Fruit fly (Drosophila melanogaster) whole organism, embryonic: ENCODE measurements around the gene Sr-CI.

Source experiments
- Antp ChIP-seq: fragments of 200-800 bp; sonication (Bioruptor generic); optimal IDR thresholded peaks from 3 replicates; lab custom pipeline; 2016; ENCODE audit warnings: missing biosample characterization, missing genetic modification characterization
- Atf-2 ChIP-seq: fragments of 200-800 bp; sonication (Bioruptor generic); optimal IDR thresholded peaks from 2 replicates; lab custom pipeline; 2016; ENCODE audit warnings: missing biosample characterization, missing genetic modification characterization
- CG10209 ChIP-seq: fragments of 200-800 bp; sonication (Bioruptor generic); optimal IDR thresholded peaks from 3 replicates; lab custom pipeline; 2017; ENCODE audit warnings: missing biosample characterization, mild to moderate bottlenecking, missing genetic modification characterization, missing genetic modification reagents
- CG10366 ChIP-seq: fragments of 200-800 bp; sonication (Bioruptor generic); IDR thresholded peaks from 2 replicates; pipeline ENCODE4 v1.3.6; 2022; ENCODE audit warnings: missing biosample characterization, missing genetic modification characterization
- CG11247 ChIP-seq: fragments of 200-800 bp; sonication (Bioruptor generic); IDR thresholded peaks from 2 replicates; pipeline ENCODE4 v1.3.6; 2022; ENCODE audit warnings: missing biosample characterization, missing genetic modification characterization
- CG12155 ChIP-seq: fragments of 200-800 bp; sonication (Bioruptor generic); optimal IDR thresholded peaks from 3 replicates; lab custom pipeline; 2016; ENCODE audit warnings: missing biosample characterization, missing genetic modification characterization
- CG13424 ChIP-seq: fragments of 200-800 bp; sonication (Bioruptor generic); optimal IDR thresholded peaks from 2 replicates; lab custom pipeline; 2019; ENCODE audit warnings: missing biosample characterization, mild to moderate bottlenecking, missing genetic modification characterization, moderate library complexity
- CG14050 ChIP-seq: fragments of 200-800 bp; sonication (Bioruptor generic); IDR thresholded peaks from 3 replicates; pipeline ENCODE4 v1.3.6; 2022; ENCODE audit warnings: missing biosample characterization, missing genetic modification characterization
- CG14667 ChIP-seq: fragments of 200-800 bp; sonication (Bioruptor generic); IDR thresholded peaks from 2 replicates; pipeline ENCODE4 v1.3.6; 2022; ENCODE audit warnings: missing biosample characterization, missing genetic modification characterization
- CG17802 ChIP-seq: fragments of 200-800 bp; sonication (Bioruptor generic); optimal IDR thresholded peaks from 2 replicates; lab custom pipeline; 2018; ENCODE audit warnings: missing biosample characterization, mild to moderate bottlenecking, missing genetic modification characterization, moderate library complexity
- CG18011 ChIP-seq: fragments of 200-800 bp; sonication (Bioruptor generic); optimal IDR thresholded peaks from 2 replicates; lab custom pipeline; 2017; ENCODE audit warnings: missing biosample characterization, missing genetic modification characterization, mild to moderate bottlenecking, moderate library complexity, missing genotype
- CG18476 ChIP-seq: fragments of 200-800 bp; sonication (Bioruptor generic); optimal IDR thresholded peaks from 2 replicates; lab custom pipeline; 2016; ENCODE audit warnings: missing biosample characterization, mild to moderate bottlenecking, missing genetic modification characterization
- CG2875 ChIP-seq: fragments of 200-800 bp; sonication (Bioruptor generic); optimal IDR thresholded peaks from 2 replicates; lab custom pipeline; 2017; ENCODE audit warnings: missing biosample characterization, mild to moderate bottlenecking, missing genetic modification characterization, missing genetic modification reagents
- CG2889 ChIP-seq: fragments of 200-800 bp; sonication (Bioruptor generic); IDR thresholded peaks from 3 replicates; pipeline ENCODE4 v1.3.6; 2022; ENCODE audit warnings: missing biosample characterization, missing genetic modification characterization
- CG30431 ChIP-seq: fragments of 200-800 bp; sonication (Bioruptor generic); optimal IDR thresholded peaks from 2 replicates; lab custom pipeline; 2017; ENCODE audit warnings: missing biosample characterization, missing genetic modification characterization
- CG31224 ChIP-seq: fragments of 200-800 bp; sonication (Bioruptor generic); IDR thresholded peaks from 2 replicates; pipeline ENCODE4 v1.3.6; 2022; ENCODE audit warnings: missing biosample characterization, missing genetic modification characterization
- CG3847 ChIP-seq: fragments of 200-800 bp; sonication (Bioruptor generic); IDR thresholded peaks from 2 replicates; pipeline ENCODE4 v1.3.6; 2022; ENCODE audit warnings: missing biosample characterization, missing genetic modification characterization
- CG8388 ChIP-seq: fragments of 200-800 bp; sonication (Bioruptor generic); optimal IDR thresholded peaks from 2 replicates; lab custom pipeline; 2019; ENCODE audit warnings: missing biosample characterization, mild to moderate bottlenecking, missing genetic modification characterization, moderate library complexity
- CG8944 ChIP-seq: fragments of 200-800 bp; sonication (Bioruptor generic); optimal IDR thresholded peaks from 3 replicates; lab custom pipeline; 2016; ENCODE audit warnings: missing biosample characterization, missing genetic modification characterization
- CG9817 ChIP-seq: fragments of 200-800 bp; sonication (Bioruptor generic); optimal IDR thresholded peaks from 2 replicates; lab custom pipeline; 2018; ENCODE audit warnings: missing biosample characterization, mild to moderate bottlenecking, missing genetic modification characterization, moderate library complexity
- Dbx ChIP-seq: fragments of 200-800 bp; sonication (Bioruptor generic); IDR thresholded peaks from 3 replicates; pipeline ENCODE4 v1.3.6; 2022; ENCODE audit warnings: missing biosample characterization, missing genetic modification characterization
- Fer2 ChIP-seq: fragments of 200-800 bp; sonication (Bioruptor generic); optimal IDR thresholded peaks from 2 replicates; lab custom pipeline; 2018; ENCODE audit warnings: missing biosample characterization, mild to moderate bottlenecking, missing genetic modification characterization, moderate library complexity
- Fer3 ChIP-seq: fragments of 200-800 bp; sonication (Bioruptor generic); optimal IDR thresholded peaks from 2 replicates; lab custom pipeline; 2018; ENCODE audit warnings: missing biosample characterization, mild to moderate bottlenecking, missing genetic modification characterization, moderate library complexity
- HLH54F ChIP-seq: fragments of 200-800 bp; sonication (Bioruptor generic); optimal IDR thresholded peaks from 3 replicates; lab custom pipeline; 2016; ENCODE audit warnings: missing biosample characterization, missing genetic modification characterization
- HLHmδ ChIP-seq: fragments of 200-800 bp; sonication (Bioruptor generic); optimal IDR thresholded peaks from 2 replicates; lab custom pipeline; 2018; ENCODE audit warnings: missing biosample characterization, mild to moderate bottlenecking, missing genetic modification characterization, moderate library complexity
- Hey ChIP-seq: fragments of 200-800 bp; sonication (Bioruptor generic); optimal IDR thresholded peaks from 3 replicates; lab custom pipeline; 2018; ENCODE audit warnings: missing biosample characterization, mild to moderate bottlenecking, missing genetic modification characterization
- HmgD ChIP-seq: fragments of 200-800 bp; sonication (Bioruptor generic); optimal IDR thresholded peaks from 3 replicates; lab custom pipeline; 2016; ENCODE audit warnings: missing biosample characterization, missing genetic modification characterization
- MTF-1 ChIP-seq: fragments of 200-800 bp; sonication (Bioruptor generic); optimal IDR thresholded peaks from 2 replicates; lab custom pipeline; 2018; ENCODE audit warnings: missing biosample characterization, mild to moderate bottlenecking, missing genetic modification characterization, borderline replicate concordance
- Mrtf ChIP-seq: fragments of 200-800 bp; sonication (Bioruptor generic); IDR thresholded peaks from 3 replicates; pipeline ENCODE4 v1.3.6; 2022; ENCODE audit warnings: missing biosample characterization, missing genetic modification characterization
- Ravus ChIP-seq: fragments of 200-800 bp; sonication (Bioruptor generic); IDR thresholded peaks from 2 replicates; pipeline ENCODE4 v1.3.6; 2022; ENCODE audit warnings: missing biosample characterization, missing genetic modification characterization
- Sin3A ChIP-seq: fragments of >200 bp; optimal IDR thresholded peaks from 2 replicates; lab custom pipeline; 2018
- Ssrp ChIP-seq: fragments of 200-800 bp; sonication (Bioruptor generic); optimal IDR thresholded peaks from 2 replicates; lab custom pipeline; 2018; ENCODE audit warnings: missing biosample characterization, mild to moderate bottlenecking, missing genetic modification characterization, moderate library complexity
- Vsx1 ChIP-seq: fragments of 200-800 bp; sonication (Bioruptor generic); optimal IDR thresholded peaks from 2 replicates; lab custom pipeline; 2017; ENCODE audit warnings: missing biosample characterization, mild to moderate bottlenecking, missing genetic modification characterization, missing genetic modification reagents
- bab2 ChIP-seq: fragments of 200-800 bp; sonication (Bioruptor generic); optimal IDR thresholded peaks from 2 replicates; lab custom pipeline; 2016; ENCODE audit warnings: missing biosample characterization, missing genetic modification characterization
- cg ChIP-seq: fragments of 200-800 bp; sonication (Bioruptor generic); optimal IDR thresholded peaks from 3 replicates; lab custom pipeline; 2019; ENCODE audit warnings: missing biosample characterization, mild to moderate bottlenecking, missing genetic modification characterization, moderate library complexity
- chn ChIP-seq: fragments of 200-800 bp; sonication (Bioruptor generic); optimal IDR thresholded peaks from 2 replicates; lab custom pipeline; 2016; ENCODE audit warnings: missing biosample characterization, missing genetic modification characterization
- corto ChIP-seq: fragments of 200-800 bp; sonication (Bioruptor generic); optimal IDR thresholded peaks from 2 replicates; lab custom pipeline; 2016; ENCODE audit warnings: missing biosample characterization, mild to moderate bottlenecking, missing genetic modification characterization, moderate library complexity
- gcm ChIP-seq: fragments of 200-800 bp; sonication (Bioruptor generic); optimal IDR thresholded peaks from 2 replicates; lab custom pipeline; 2019; ENCODE audit warnings: missing biosample characterization, mild to moderate bottlenecking, missing genetic modification characterization, moderate library complexity
- her ChIP-seq: fragments of 200-800 bp; sonication (Bioruptor generic); optimal IDR thresholded peaks from 2 replicates; lab custom pipeline; 2016; ENCODE audit warnings: missing biosample characterization, missing genetic modification characterization
- hth ChIP-seq: fragments of >200 bp; optimal IDR thresholded peaks from 2 replicates; lab custom pipeline; 2017; ENCODE audit warnings: inconsistent platforms
- kah ChIP-seq: fragments of 200-800 bp; sonication (Bioruptor generic); optimal IDR thresholded peaks from 2 replicates; lab custom pipeline; 2018; ENCODE audit warnings: missing biosample characterization, mild to moderate bottlenecking, missing genetic modification characterization
- luna ChIP-seq: fragments of 200-800 bp; sonication (Bioruptor generic); optimal IDR thresholded peaks from 2 replicates; lab custom pipeline; 2016; ENCODE audit warnings: missing biosample characterization, missing genetic modification characterization
- p53 ChIP-seq: fragments of 200-800 bp; sonication (Bioruptor generic); optimal IDR thresholded peaks from 2 replicates; lab custom pipeline; 2016; ENCODE audit warnings: missing biosample characterization, missing genetic modification characterization
- ranshi ChIP-seq: fragments of 200-800 bp; sonication (Bioruptor generic); IDR thresholded peaks from 2 replicates; pipeline ENCODE4 v1.3.6; 2022; ENCODE audit warnings: missing biosample characterization, missing genetic modification characterization
- sens-2 ChIP-seq: fragments of 200-800 bp; sonication (Bioruptor generic); IDR thresholded peaks from 2 replicates; pipeline ENCODE4 v1.3.6; 2022; ENCODE audit warnings: missing biosample characterization, missing genetic modification characterization
- seq ChIP-seq: fragments of 200-800 bp; sonication (Bioruptor generic); IDR thresholded peaks from 2 replicates; pipeline ENCODE4 v1.3.6; 2022; ENCODE audit warnings: missing biosample characterization, missing genetic modification characterization
- stc ChIP-seq: fragments of 200-800 bp; sonication (Bioruptor generic); IDR thresholded peaks from 2 replicates; pipeline ENCODE4 v1.3.6; 2022; ENCODE audit warnings: missing biosample characterization, missing genetic modification characterization
- tup ChIP-seq: fragments of 200-800 bp; sonication (Bioruptor generic); optimal IDR thresholded peaks from 2 replicates; lab custom pipeline; 2016; ENCODE audit warnings: missing biosample characterization, mild to moderate bottlenecking, missing genetic modification characterization, moderate library complexity
- yki ChIP-seq: fragments of >200 bp; optimal IDR thresholded peaks from 3 replicates; lab custom pipeline; 2018
- z ChIP-seq: fragments of 200-800 bp; sonication (Bioruptor generic); IDR thresholded peaks from 3 replicates; pipeline ENCODE4 v1.3.6; 2022; ENCODE audit warnings: missing biosample characterization, missing genetic modification characterization
- zfh1 ChIP-seq: fragments of 200-800 bp; sonication (Bioruptor generic); IDR thresholded peaks from 3 replicates; pipeline ENCODE4 v1.3.6; 2022; ENCODE audit warnings: missing biosample characterization, missing genetic modification characterization

Sr-CI gene

dm6 chr2L:4093728-4094324 is 27.7 kb upstream of the Sr-CI start (continued):
- TF ChIP-seq p53: no peak
- peak; percentile 64 for TF ChIP-seq CG31224 (GFP tag; lab: Robert Waterston, UW)
- TF ChIP-seq CG18476 (GFP tag; lab: Kevin White, UChicago): peak; percentile 64
- peak; percentile 32 for TF ChIP-seq HmgD (GFP tag; lab: Kevin White, UChicago)
- TF ChIP-seq Mrtf (GFP tag; lab: Robert Waterston, UW): peak; percentile 72; the same call in 2 of the 3 replicates
- peak; percentile 67 for TF ChIP-seq Ssrp (tag; lab: Kevin White, UChicago)
- peak; percentile 66; the same call in 2 of the 3 replicates for TF ChIP-seq CG14050 (GFP tag; lab: Robert Waterston, UW)
- peak; percentile 50 for TF ChIP-seq gcm
- peak; percentile 69 for TF ChIP-seq CG2875 (GFP tag; lab: Kevin White, UChicago)
- TF ChIP-seq CG8388: peak; percentile 62
- TF ChIP-seq Dbx: peak; percentile 77
- peak; percentile 50 for TF ChIP-seq CG9817
- TF ChIP-seq chn (GFP tag; lab: Kevin White, UChicago): peak; percentile 60
- peak; percentile 48; the same call in 1 of the 2 replicates for TF ChIP-seq CG11247 (GFP tag; lab: Robert Waterston, UW)
- TF ChIP-seq MTF-1: peak; percentile 43
- peak; percentile 48 for TF ChIP-seq CG17802 (tag; lab: Kevin White, UChicago)
- peak; percentile 78 for TF ChIP-seq Atf-2
- TF ChIP-seq z: 0 out of 3 replicates have a peak, but pooled peaks have one; percentile 30
- TF ChIP-seq kah (GFP tag; lab: Kevin White, UChicago): peak; percentile 17
- peak; percentile 41 for TF ChIP-seq CG18011
- TF ChIP-seq Fer2: no peak
- peak; percentile 61 for TF ChIP-seq bab2
- peak; percentile 68 for TF ChIP-seq CG10209 (GFP tag; lab: Kevin White, UChicago)
- peak; percentile 79 for TF ChIP-seq ranshi (GFP tag; lab: Robert Waterston, UW)
- TF ChIP-seq corto: no peak
- TF ChIP-seq Sin3A (lab: Kevin White, UChicago): no peak
- TF ChIP-seq CG3847 (GFP tag; lab: Robert Waterston, UW): peak; percentile 53
- TF ChIP-seq zfh1 (GFP tag; lab: Robert Waterston, UW): peak; percentile 86
- no peak for TF ChIP-seq luna
- peak; percentile 57 for TF ChIP-seq CG13424 (tag; lab: Kevin White, UChicago)
- TF ChIP-seq Vsx1: peak; percentile 27
- TF ChIP-seq CG8944 (GFP tag; lab: Kevin White, UChicago): peak; percentile 78
- no peak for TF ChIP-seq cg (GFP tag; lab: Kevin White, UChicago)
- TF ChIP-seq CG14667 (GFP tag; lab: Robert Waterston, UW): peak; percentile 66
- TF ChIP-seq Hey (tag; lab: Kevin White, UChicago): no peak
- TF ChIP-seq CG10366 (GFP tag; lab: Robert Waterston, UW): peak; percentile 74
- TF ChIP-seq sens-2 (GFP tag; lab: Robert Waterston, UW): peak; percentile 73
- peak; percentile 63 for TF ChIP-seq Fer3
- peak; percentile 58 for TF ChIP-seq her (GFP tag; lab: Kevin White, UChicago)
- peak; percentile 73 for TF ChIP-seq HLH54F (GFP tag; lab: Kevin White, UChicago)
- peak; percentile 51 for TF ChIP-seq CG12155 (GFP tag; lab: Kevin White, UChicago)
- peak; percentile 22; the same call in 1 of the 2 replicates for TF ChIP-seq Ravus (GFP tag; lab: Robert Waterston, UW)
- peak; percentile 70 for TF ChIP-seq CG2889 (GFP tag; lab: Robert Waterston, UW)
- no peak for TF ChIP-seq hth (lab: Kevin White, UChicago)
- no peak for TF ChIP-seq HLHmδ (GFP tag; lab: Kevin White, UChicago)
- peak; percentile 61; the same call in 1 of the 2 replicates for TF ChIP-seq seq
- peak; percentile 80 for TF ChIP-seq Antp (GFP tag; lab: Kevin White, UChicago)
- no peak for TF ChIP-seq yki (lab: Kevin White, UChicago)
- peak; percentile 81 for TF ChIP-seq stc (GFP tag; lab: Robert Waterston, UW)
- TF ChIP-seq CG30431 (GFP tag; lab: Kevin White, UChicago): peak; percentile 65
- TF ChIP-seq tup (GFP tag; lab: Kevin White, UChicago): peak; percentile 58
